Fruit fly (Drosophila melanogaster) whole organism, embryonic: Measurements from ENCODE around the gene Cerk.

Source experiments
- Aef1 ChIP-seq: fragments of 200-800 bp; sonication (Bioruptor generic); IDR thresholded peaks from 3 replicates; pipeline ENCODE4 v1.3.6; 2022; ENCODE audit warnings: missing biosample characterization, missing genetic modification characterization
- Atf3 ChIP-seq: fragments of 200-800 bp; sonication (Bioruptor generic); optimal IDR thresholded peaks from 3 replicates; lab custom pipeline; 2016; ENCODE audit warnings: missing biosample characterization, missing genetic modification characterization
- CG10543 ChIP-seq: fragments of 200-800 bp; sonication (Bioruptor generic); optimal IDR thresholded peaks from 3 replicates; lab custom pipeline; 2017; ENCODE audit warnings: missing biosample characterization, mild to moderate bottlenecking, missing genetic modification characterization, moderate library complexity
- CG10654 ChIP-seq: fragments of 200-800 bp; sonication (Bioruptor generic); optimal IDR thresholded peaks from 2 replicates; lab custom pipeline; 2016; ENCODE audit warnings: missing biosample characterization, missing genetic modification characterization
- CG11695 ChIP-seq: fragments of 200-800 bp; sonication (Bioruptor generic); IDR thresholded peaks from 3 replicates; pipeline ENCODE4 v1.3.6; 2022; ENCODE audit warnings: missing biosample characterization, missing genetic modification characterization
- CG11696 ChIP-seq: fragments of 200-800 bp; sonication (Bioruptor generic); IDR thresholded peaks from 2 replicates; pipeline ENCODE4 v1.3.6; 2022; ENCODE audit warnings: missing biosample characterization, missing genetic modification characterization
- CG12391 ChIP-seq: fragments of 200-800 bp; sonication (Bioruptor generic); optimal IDR thresholded peaks from 3 replicates; lab custom pipeline; 2018; ENCODE audit warnings: missing biosample characterization, mild to moderate bottlenecking, missing genetic modification characterization, moderate library complexity
- CG13296 ChIP-seq: fragments of 200-800 bp; sonication (Bioruptor generic); optimal IDR thresholded peaks from 3 replicates; lab custom pipeline; 2018; ENCODE audit warnings: missing biosample characterization, mild to moderate bottlenecking, missing genetic modification characterization
- CG14667 ChIP-seq: fragments of 200-800 bp; sonication (Bioruptor generic); IDR thresholded peaks from 2 replicates; pipeline ENCODE4 v1.3.6; 2022; ENCODE audit warnings: missing biosample characterization, missing genetic modification characterization
- CG15479 ChIP-seq: fragments of 200-800 bp; sonication (Bioruptor generic); optimal IDR thresholded peaks from 3 replicates; lab custom pipeline; 2019; ENCODE audit warnings: missing biosample characterization, mild to moderate bottlenecking, missing genetic modification characterization, moderate library complexity
- CG1602 ChIP-seq: fragments of 200-800 bp; sonication (Bioruptor generic); optimal IDR thresholded peaks from 3 replicates; lab custom pipeline; 2016; ENCODE audit warnings: missing biosample characterization, missing genetic modification characterization
- CG16815 ChIP-seq: fragments of 200-800 bp; sonication (Bioruptor generic); optimal IDR thresholded peaks from 3 replicates; lab custom pipeline; 2017; ENCODE audit warnings: missing biosample characterization, mild to moderate bottlenecking, missing genetic modification characterization
- CG17912 ChIP-seq: fragments of 200-800 bp; sonication (Bioruptor generic); optimal IDR thresholded peaks from 2 replicates; lab custom pipeline; 2018; ENCODE audit warnings: missing biosample characterization, mild to moderate bottlenecking, missing genetic modification characterization
- CG2202 ChIP-seq: fragments of 200-800 bp; sonication (Bioruptor generic); optimal IDR thresholded peaks from 2 replicates; lab custom pipeline; 2018; ENCODE audit warnings: missing biosample characterization, mild to moderate bottlenecking, missing genetic modification characterization
- CG2712 ChIP-seq: fragments of 200-800 bp; optimal IDR thresholded peaks from 3 replicates; lab custom pipeline; 2019; ENCODE audit warnings: missing biosample characterization, mild to moderate bottlenecking, missing genetic modification characterization, moderate library complexity
- CG31388 ChIP-seq: fragments of 200-800 bp; sonication (Bioruptor generic); optimal IDR thresholded peaks from 2 replicates; lab custom pipeline; 2016; ENCODE audit warnings: missing biosample characterization, missing genetic modification characterization
- CG3163 ChIP-seq: fragments of 200-800 bp; sonication (Bioruptor generic); optimal IDR thresholded peaks from 3 replicates; lab custom pipeline; 2016; ENCODE audit warnings: missing biosample characterization, missing genetic modification characterization
- CG4282 ChIP-seq: fragments of 200-800 bp; sonication (Bioruptor generic); optimal IDR thresholded peaks from 2 replicates; lab custom pipeline; 2016; ENCODE audit warnings: missing biosample characterization, missing genetic modification characterization
- CG4328 ChIP-seq: fragments of 200-800 bp; sonication (Bioruptor generic); optimal IDR thresholded peaks from 3 replicates; lab custom pipeline; 2017; ENCODE audit warnings: missing biosample characterization, missing genetic modification reagents, missing genetic modification characterization
- CG4707 ChIP-seq: fragments of 200-800 bp; sonication (Bioruptor generic); optimal IDR thresholded peaks from 2 replicates; lab custom pipeline; 2018; ENCODE audit warnings: missing biosample characterization, mild to moderate bottlenecking, missing genetic modification characterization, moderate library complexity
- CG7357 ChIP-seq: fragments of 200-800 bp; sonication (Bioruptor generic); IDR thresholded peaks from 3 replicates; pipeline ENCODE4 v1.3.6; 2022; ENCODE audit warnings: missing biosample characterization, missing genetic modification characterization
- CG8765 ChIP-seq: fragments of 200-800 bp; sonication (Bioruptor generic); IDR thresholded peaks from 2 replicates; pipeline ENCODE4 v1.3.6; 2022; ENCODE audit warnings: missing biosample characterization, missing genetic modification characterization
- CG9727 ChIP-seq: fragments of 200-800 bp; sonication (Bioruptor generic); optimal IDR thresholded peaks from 3 replicates; lab custom pipeline; 2017; ENCODE audit warnings: missing biosample characterization, mild to moderate bottlenecking, missing genetic modification characterization
- Dfd ChIP-seq, 2 experiments: fragments of >200 bp; optimal IDR thresholded peaks; 2 replicates each; lab custom pipeline; 2017; ENCODE audit warnings: missing biosample characterization in 2 of 2, missing genetic modification characterization in 2 of 2
- ERR ChIP-seq: fragments of 200-800 bp; sonication (Bioruptor generic); optimal IDR thresholded peaks from 2 replicates; lab custom pipeline; 2016; ENCODE audit warnings: missing biosample characterization, missing genetic modification characterization
- Hey ChIP-seq: fragments of 200-800 bp; sonication (Bioruptor generic); optimal IDR thresholded peaks from 3 replicates; lab custom pipeline; 2018; ENCODE audit warnings: missing biosample characterization, mild to moderate bottlenecking, missing genetic modification characterization
- NFAT ChIP-seq: fragments of 200-800 bp; sonication (Bioruptor generic); IDR thresholded peaks from 2 replicates; pipeline ENCODE4 v1.3.6; 2022; ENCODE audit warnings: missing biosample characterization, missing genetic modification characterization
- Poxn ChIP-seq: fragments of 200-800 bp; sonication (Bioruptor generic); IDR thresholded peaks from 2 replicates; pipeline ENCODE4 v1.3.6; 2022; ENCODE audit warnings: missing biosample characterization, missing genetic modification characterization
- Sin3A ChIP-seq: fragments of >200 bp; optimal IDR thresholded peaks from 2 replicates; lab custom pipeline; 2018
- Ssrp ChIP-seq: fragments of 200-800 bp; sonication (Bioruptor generic); optimal IDR thresholded peaks from 2 replicates; lab custom pipeline; 2018; ENCODE audit warnings: missing biosample characterization, mild to moderate bottlenecking, missing genetic modification characterization, moderate library complexity
- Usf ChIP-seq: fragments of 200-800 bp; sonication (Bioruptor generic); optimal IDR thresholded peaks from 2 replicates; lab custom pipeline; 2017; ENCODE audit warnings: missing genotype, missing biosample characterization, missing genetic modification characterization
- aop ChIP-seq: fragments of 200-800 bp; sonication (Bioruptor generic); IDR thresholded peaks from 2 replicates; pipeline ENCODE4 v1.3.6; 2022; ENCODE audit warnings: missing biosample characterization, missing genetic modification characterization
- az2 ChIP-seq: fragments of 200-800 bp; sonication (Bioruptor generic); optimal IDR thresholded peaks from 3 replicates; lab custom pipeline; 2016; ENCODE audit warnings: missing biosample characterization, missing genetic modification characterization
- br ChIP-seq: fragments of >200 bp; optimal IDR thresholded peaks from 2 replicates; lab custom pipeline; 2017
- cad ChIP-seq: fragments of >200 bp; optimal IDR thresholded peaks from 2 replicates; lab custom pipeline; 2017; ENCODE audit warnings: missing biosample characterization, missing genetic modification characterization
- eyg ChIP-seq: fragments of 200-800 bp; sonication (Bioruptor generic); optimal IDR thresholded peaks from 3 replicates; lab custom pipeline; 2016; ENCODE audit warnings: missing biosample characterization, missing genetic modification characterization
- gcm ChIP-seq: fragments of 200-800 bp; sonication (Bioruptor generic); optimal IDR thresholded peaks from 2 replicates; lab custom pipeline; 2019; ENCODE audit warnings: missing biosample characterization, mild to moderate bottlenecking, missing genetic modification characterization, moderate library complexity
- gro ChIP-seq: fragments of 200-800 bp; sonication (Bioruptor generic); optimal IDR thresholded peaks from 2 replicates; lab custom pipeline; 2016; ENCODE audit warnings: missing biosample characterization, missing genetic modification characterization
- jigr1 ChIP-seq: fragments of 200-800 bp; sonication (Bioruptor generic); IDR thresholded peaks from 3 replicates; pipeline ENCODE4 v1.3.6; 2022; ENCODE audit warnings: missing biosample characterization, missing genetic modification characterization
- jumu ChIP-seq: fragments of 200-800 bp; sonication (Bioruptor generic); optimal IDR thresholded peaks from 3 replicates; lab custom pipeline; 2016; ENCODE audit warnings: missing biosample characterization, missing genetic modification characterization
- kay ChIP-seq: fragments of 200-800 bp; sonication (Bioruptor generic); optimal IDR thresholded peaks from 2 replicates; lab custom pipeline; 2016; ENCODE audit warnings: missing biosample characterization, missing genetic modification characterization
- kni ChIP-seq: fragments of 200-800 bp; sonication (Bioruptor generic); optimal IDR thresholded peaks from 3 replicates; lab custom pipeline; 2017; ENCODE audit warnings: mild to moderate bottlenecking, missing biosample characterization, missing genetic modification reagents, missing genetic modification characterization
- lbe ChIP-seq: fragments of 200-800 bp; sonication (Bioruptor generic); optimal IDR thresholded peaks from 2 replicates; lab custom pipeline; 2016; ENCODE audit warnings: missing biosample characterization, mild to moderate bottlenecking, missing genetic modification characterization
- lmd ChIP-seq: fragments of 200-800 bp; sonication (Bioruptor generic); IDR thresholded peaks from 2 replicates; pipeline ENCODE4 v1.3.6; 2022; ENCODE audit warnings: missing biosample characterization, missing genetic modification characterization
- luna ChIP-seq: fragments of 200-800 bp; sonication (Bioruptor generic); optimal IDR thresholded peaks from 2 replicates; lab custom pipeline; 2016; ENCODE audit warnings: missing biosample characterization, missing genetic modification characterization
- otp ChIP-seq: fragments of 200-800 bp; sonication (Bioruptor generic); IDR thresholded peaks from 3 replicates; pipeline ENCODE4, ENCODE4 v1.3.6; 2022; ENCODE audit warnings: missing biosample characterization, missing genetic modification characterization
- peb ChIP-seq: fragments of 200-800 bp; sonication (Bioruptor generic); IDR thresholded peaks from 2 replicates; pipeline ENCODE4 v1.3.6; 2022; ENCODE audit warnings: missing biosample characterization, missing genetic modification characterization
- pzg ChIP-seq: fragments of 200-800 bp; sonication (Bioruptor generic); optimal IDR thresholded peaks from 3 replicates; lab custom pipeline; 2018; ENCODE audit warnings: missing biosample characterization, mild to moderate bottlenecking, missing genetic modification characterization, moderate library complexity
- slou ChIP-seq: fragments of 200-800 bp; sonication (Bioruptor generic); optimal IDR thresholded peaks from 3 replicates; lab custom pipeline; 2016; ENCODE audit warnings: missing biosample characterization, missing genetic modification characterization
- trem ChIP-seq: fragments of 200-800 bp; optimal IDR thresholded peaks from 3 replicates; lab custom pipeline; 2019; ENCODE audit warnings: missing biosample characterization, mild to moderate bottlenecking, missing genetic modification characterization, moderate library complexity
- tup ChIP-seq: fragments of 200-800 bp; sonication (Bioruptor generic); optimal IDR thresholded peaks from 2 replicates; lab custom pipeline; 2016; ENCODE audit warnings: missing biosample characterization, mild to moderate bottlenecking, missing genetic modification characterization, moderate library complexity
- tx ChIP-seq: fragments of 200-800 bp; sonication (Bioruptor generic); optimal IDR thresholded peaks from 2 replicates; lab custom pipeline; 2016; ENCODE audit warnings: missing biosample characterization, missing genetic modification characterization

The Cerk gene

DNA sequence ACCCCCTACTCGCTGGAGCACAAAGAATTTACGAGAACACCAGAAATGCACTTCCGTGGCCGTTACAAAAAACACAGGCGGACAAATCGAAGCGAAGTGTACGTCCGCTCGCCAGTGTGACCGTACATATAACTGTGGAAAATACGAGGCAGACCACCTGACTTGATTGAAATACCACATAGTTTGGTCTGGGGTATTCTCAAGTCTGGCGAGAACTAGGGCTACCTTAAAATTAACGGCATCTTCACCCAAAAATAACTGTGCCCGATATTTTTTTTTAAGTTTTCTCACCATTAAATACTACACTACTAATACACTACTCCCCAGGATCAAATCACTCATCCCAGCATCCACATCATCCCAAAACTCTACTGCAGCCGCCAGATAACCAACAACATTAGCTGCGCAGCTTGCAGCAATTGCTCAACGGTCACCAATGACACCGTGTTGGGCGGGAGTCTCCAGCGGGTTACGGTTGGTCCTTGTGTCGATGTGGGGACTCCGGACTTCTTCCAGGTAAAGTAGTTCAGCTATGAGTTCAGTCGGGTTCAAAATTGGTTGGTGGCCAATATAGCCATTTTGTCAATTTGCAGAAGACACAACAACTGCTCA is at the start of gene Cerk (continued):
- TF ChIP-seq CG12391 (tag; lab: Kevin White, UChicago) (peak; percentile 39), NFAT (GFP tag; lab: Robert Waterston, UW) (peak; percentile 65), pzg (GFP tag; lab: Kevin White, UChicago) (peak; percentile 91), CG1602 (GFP tag; lab: Kevin White, UChicago) (no peak), CG11696 (GFP tag; lab: Robert Waterston, UW) (no peak), CG3163 (GFP tag; lab: Kevin White, UChicago) (peak; percentile 28), aop (GFP tag; lab: Robert Waterston, UW) (peak; percentile 35; the same call in 1 of the 2 replicates), CG10654 (GFP tag; lab: Kevin White, UChicago) (no peak), lbe (GFP tag; lab: Kevin White, UChicago) (no peak), CG7357 (GFP tag; lab: Robert Waterston, UW) (0 out of 3 replicates have a peak, but pooled peaks have one; percentile 22), kni (GFP tag; lab: Kevin White, UChicago) (no peak), Atf3 (no peak), CG14667 (GFP tag; lab: Robert Waterston, UW) (no peak; the same call in 1 of the 2 replicates), Sin3A (peak; percentile 70), luna (GFP tag; lab: Kevin White, UChicago) (no peak), slou (GFP tag; lab: Kevin White, UChicago) (no peak), eyg (GFP tag; lab: Kevin White, UChicago) (peak; percentile 59), CG4328 (GFP tag; lab: Kevin White, UChicago) (no peak), cad (GFP tag; lab: Kevin White, UChicago) (no peak), CG9727 (GFP tag; lab: Kevin White, UChicago) (no peak), lmd (GFP tag; lab: Robert Waterston, UW) (peak; percentile 48; the same call in 1 of the 2 replicates), tx (GFP tag; lab: Kevin White, UChicago) (peak; percentile 27), CG13296 (GFP tag; lab: Kevin White, UChicago) (peak; percentile 2), az2 (GFP tag; lab: Kevin White, UChicago) (no peak), Hey (no peak), CG2712 (tag; lab: Kevin White, UChicago) (peak; percentile 42), CG31388 (no peak), Ssrp (tag; lab: Kevin White, UChicago) (no peak), CG11695 (no peak), gro (GFP tag; lab: Kevin White, UChicago) (peak; percentile 38), trem (tag; lab: Kevin White, UChicago) (peak; percentile 20), gcm (GFP tag; lab: Kevin White, UChicago) (no peak), peb (GFP tag; lab: Robert Waterston, UW) (no peak), CG2202 (tag; lab: Kevin White, UChicago) (peak; percentile 4), CG10543 (GFP tag; lab: Kevin White, UChicago) (no peak), ERR (GFP tag; lab: Kevin White, UChicago) (peak; percentile 49), CG16815 (GFP tag; lab: Kevin White, UChicago) (no peak), CG8765 (GFP tag; lab: Robert Waterston, UW) (no peak), kay (GFP tag; lab: Kevin White, UChicago) (peak; percentile 9), Usf (GFP tag; lab: Kevin White, UChicago) (peak; percentile 20), CG15479 (GFP tag; lab: Kevin White, UChicago) (no peak), tup (no peak), Dfd (GFP tag; optimal IDR thresholded peaks at IDR 0.05; lab: Kevin White, UChicago) (no peak), jumu (GFP tag; lab: Kevin White, UChicago) (peak; percentile 5), CG17912 (GFP tag; lab: Kevin White, UChicago) (no peak), Aef1 (GFP tag; lab: Robert Waterston, UW) (0 out of 3 replicates have a peak, but pooled peaks have one; percentile 12), Poxn (GFP tag; lab: Robert Waterston, UW) (no peak), CG4282 (GFP tag; lab: Kevin White, UChicago) (no peak), CG4707 (peak; percentile 32), otp (0 out of 3 replicates have a peak, but pooled peaks have one; percentile 33), jigr1 (GFP tag; lab: Robert Waterston, UW) (no peak), br (lab: Kevin White, UChicago) (no peak)
